Worm (Caenorhabditis elegans): ENCODE data around the gene nhr-176.

The nhr-176 gene

ce11 chrV:16033491-16033890, 37.6 kb upstream of the nhr-176 start:
- no peak for TF ChIP-seq sdz-38 (tag; optimal IDR thresholded peaks at IDR 0.05)
- TF ChIP-seq T07F8.4 (tag; optimal IDR thresholded peaks at IDR 0.05): no peak
- TF ChIP-seq ceh-40 (GFP tag; IDR thresholded peaks at IDR 0.05): no peak
- TF ChIP-seq ztf-26 (tag; optimal IDR thresholded peaks at IDR 0.05): no peak
- TF ChIP-seq madf-6 (GFP tag; IDR thresholded peaks at IDR 0.05): peak; percentile 86
- TF ChIP-seq unc-130 (GFP tag; optimal IDR thresholded peaks at IDR 0.05): no peak
- TF ChIP-seq mcd-1 (GFP tag; IDR thresholded peaks at IDR 0.05): no peak
- TF ChIP-seq snpc-1.1 (tag; optimal IDR thresholded peaks at IDR 0.05; ENCODE audit: insufficient read depth): no peak
- 0 out of 2 replicates have a peak, but pooled peaks have one; percentile 39 for TF ChIP-seq zfh-2 (GFP tag; conservative IDR thresholded peaks at IDR 0.05)
- no peak for TF ChIP-seq nfya-2 (GFP tag; IDR thresholded peaks at IDR 0.05)
- TF ChIP-seq dpff-1 (tag; optimal IDR thresholded peaks at IDR 0.05): no peak
- no peak for TF ChIP-seq mxl-1 (tag; optimal IDR thresholded peaks at IDR 0.05)
- TF ChIP-seq F49E8.2 (tag; optimal IDR thresholded peaks at IDR 0.05; ENCODE audit: insufficient read depth): no peak
- TF ChIP-seq cebp-1 (GFP tag; IDR thresholded peaks at IDR 0.05): no peak
- no peak for TF ChIP-seq cebp-1 (tag; optimal IDR thresholded peaks at IDR 0.05)
- TF ChIP-seq Y53F4B.3 (GFP tag; IDR thresholded peaks at IDR 0.05): no peak
- TF ChIP-seq akir-1 (GFP tag; optimal IDR thresholded peaks at IDR 0.05): no peak
- no peak for TF ChIP-seq B0035.1 (tag; optimal IDR thresholded peaks at IDR 0.05)
- peak; percentile 97 for TF ChIP-seq aptf-3 (GFP tag; IDR thresholded peaks at IDR 0.05)
- no peak for TF ChIP-seq bed-1 (GFP tag; IDR thresholded peaks at IDR 0.05)
- TF ChIP-seq mes-4 (tag; optimal IDR thresholded peaks at IDR 0.05): no peak
- no peak for TF ChIP-seq Y53G8AR.9 (GFP tag; conservative IDR thresholded peaks at IDR 0.05)
- TF ChIP-seq nhr-90 (tag; optimal IDR thresholded peaks at IDR 0.05): no peak
- no peak for TF ChIP-seq F23B12.7 (tag; optimal IDR thresholded peaks at IDR 0.05; ENCODE audit: insufficient read depth)
- no peak for TF ChIP-seq hmg-20 (GFP tag; IDR thresholded peaks at IDR 0.05)
- TF ChIP-seq madf-8 (GFP tag; conservative IDR thresholded peaks at IDR 0.05): peak; percentile 56; the same call in 1 of the 2 replicates
- no peak for TF ChIP-seq Y95B8A.8 (GFP tag; IDR thresholded peaks at IDR 0.05)
- TF ChIP-seq lsl-1 (GFP tag; optimal IDR thresholded peaks at IDR 0.05): no peak
- no peak for TF ChIP-seq attf-3 (GFP tag; conservative IDR thresholded peaks at IDR 0.05)
- TF ChIP-seq snpc-4 (GFP tag; optimal IDR thresholded peaks at IDR 0.05): no peak
- TF ChIP-seq snpc-4 (tag; optimal IDR thresholded peaks at IDR 0.05): no peak
- TF ChIP-seq ztf-25 (GFP tag; IDR thresholded peaks at IDR 0.05): no peak
- TF ChIP-seq hrde-1 (tag; optimal IDR thresholded peaks at IDR 0.05; ENCODE audit: borderline replicate concordance): no peak
- TF ChIP-seq aptf-2 (GFP tag; conservative IDR thresholded peaks at IDR 0.05): peak; percentile 99

- TF ChIP-seq aptf-2 (GFP tag; conservative IDR thresholded peaks at IDR 0.05) (peak; percentile 97), madf-6 (GFP tag; IDR thresholded peaks at IDR 0.05) (0 out of 2 replicates have a peak, but pooled peaks have one; percentile 15), aptf-3 (GFP tag; IDR thresholded peaks at IDR 0.05) (0 out of 2 replicates have a peak, but pooled peaks have one; percentile 65), chd-7 (tag; optimal IDR thresholded peaks at IDR 0.05) (no peak), ztf-25 (GFP tag; IDR thresholded peaks at IDR 0.05) (no peak), F52B5.7 (tag; optimal IDR thresholded peaks at IDR 0.05) (no peak)
These were observed 35.0 kb upstream of the nhr-176 start, which contains the start of gene T10C6.10 for ce11 chrV:16036166-16036565. TSS of gene T10C6.10 (plus strand) at chrV:16036413.

Measured in whole organism, young adult.